Fruit fly (Drosophila melanogaster): ENCODE results near the gene CG7457.

The CG7457 gene

DNA sequence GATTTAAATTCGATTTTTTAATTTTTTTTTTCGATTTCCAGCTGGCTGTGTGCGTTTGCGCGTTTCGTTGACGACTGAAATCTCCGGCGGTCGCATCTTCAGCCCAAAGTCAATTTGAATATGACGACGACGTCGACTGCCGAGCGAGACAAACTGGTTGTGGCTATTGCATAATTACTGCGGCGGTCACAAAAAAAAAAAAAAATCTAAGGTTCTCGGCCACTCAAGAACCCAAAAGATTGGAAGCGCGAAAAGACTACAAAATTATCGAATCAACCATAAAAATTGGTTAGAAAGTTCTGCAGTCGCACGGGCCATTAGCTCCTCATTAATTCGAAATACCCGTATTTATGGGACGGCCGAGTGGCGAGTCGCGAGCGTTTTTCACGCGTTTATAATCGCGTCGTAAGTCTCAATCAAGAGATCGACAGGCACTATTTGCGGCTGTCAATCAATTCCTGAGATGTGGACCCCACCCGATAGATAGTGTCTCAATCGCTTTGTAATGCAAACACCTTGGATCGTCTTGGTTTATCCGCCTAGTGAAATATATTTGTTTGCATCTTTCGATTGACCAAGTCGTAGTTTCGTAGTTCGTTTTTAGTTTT, 6.0 kb upstream of the CG7457 start, which contains the start of gene CG8492:
Gene CG8492, minus strand, starts transcription at position 51 of the 608 bp plus-strand sequence.
- TF ChIP-seq Myc (optimal IDR thresholded peaks at IDR 0.05), result peak; percentile 37
- TF ChIP-seq Hr78 (GFP tag; optimal IDR thresholded peaks at IDR 0.05), result no peak
- TF ChIP-seq Mio (GFP tag; optimal IDR thresholded peaks at IDR 0.05), result no peak
- TF ChIP-seq Jra (GFP tag; optimal IDR thresholded peaks at IDR 0.05), result no peak
- no peak for TF ChIP-seq HLH106 (tag; optimal IDR thresholded peaks at IDR 0.05)

DNA sequence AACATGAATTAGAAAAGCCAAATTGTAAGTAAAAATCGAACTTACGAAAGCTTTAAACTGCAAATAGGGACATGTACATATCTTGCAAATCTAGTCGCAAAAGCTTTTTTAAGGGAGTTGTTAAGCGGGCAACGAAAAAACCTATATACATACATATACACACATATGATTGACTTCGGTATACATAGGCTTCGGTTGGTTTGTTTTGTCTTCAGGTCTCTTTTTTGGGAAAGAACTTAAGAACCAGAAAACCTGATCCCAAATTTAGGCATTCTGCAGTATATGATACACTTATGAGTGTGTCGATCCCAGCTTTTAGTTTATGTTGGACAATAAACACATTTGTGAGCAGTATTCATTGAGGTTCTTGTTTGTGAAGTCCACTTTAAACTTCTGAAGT, 417 bp upstream of the CG7457 start:
- TF ChIP-seq tai (GFP tag; optimal IDR thresholded peaks at IDR 0.05), result no peak
- no peak for TF ChIP-seq Abd-B (GFP tag; optimal IDR thresholded peaks at IDR 0.05)
- no peak for TF ChIP-seq sv (GFP tag; optimal IDR thresholded peaks at IDR 0.05)
- TF ChIP-seq CG32264 (GFP tag; optimal IDR thresholded peaks at IDR 0.05), result no peak
- no peak for TF ChIP-seq Vsx2 (GFP tag; optimal IDR thresholded peaks at IDR 0.05; ENCODE audit: partially characterized antibody)
- TF ChIP-seq ey (GFP tag; optimal IDR thresholded peaks at IDR 0.05), result no peak
- no peak for TF ChIP-seq CrebA (GFP tag; optimal IDR thresholded peaks at IDR 0.05; ENCODE audit: borderline replicate concordance)
- no peak for TF ChIP-seq h (GFP tag; optimal IDR thresholded peaks at IDR 0.05)
- TF ChIP-seq GATAd (GFP tag; optimal IDR thresholded peaks at IDR 0.05), result no peak
- TF ChIP-seq Dif (GFP tag; optimal IDR thresholded peaks at IDR 0.05; ENCODE audit: partially characterized antibody), result no peak
- TF ChIP-seq brk (GFP tag; optimal IDR thresholded peaks at IDR 0.05), result no peak
- TF ChIP-seq HLH106 (tag; optimal IDR thresholded peaks at IDR 0.05), result no peak

DNA sequence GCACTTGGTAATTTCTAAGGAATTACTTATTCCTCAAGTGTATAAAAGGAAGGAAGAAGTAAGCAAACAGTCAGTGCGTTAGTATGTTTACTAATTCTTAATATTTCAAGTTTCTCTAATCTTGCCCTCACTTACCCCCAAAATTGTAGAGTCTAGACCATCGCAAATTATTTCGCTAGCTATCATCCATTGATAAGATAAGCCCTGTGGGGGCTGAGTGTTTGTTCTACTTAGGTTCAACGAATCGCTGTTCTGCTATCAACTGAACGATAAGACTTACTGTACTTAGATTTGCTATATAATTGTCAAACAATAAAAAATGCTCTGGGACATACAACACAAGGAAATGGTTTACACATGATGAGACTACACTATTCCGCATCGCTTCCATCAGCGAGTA, 4.7 kb downstream of the CG7457 start:
- no peak for TF ChIP-seq ey (GFP tag; optimal IDR thresholded peaks at IDR 0.05)
- TF ChIP-seq Mio (GFP tag; optimal IDR thresholded peaks at IDR 0.05), result no peak
- TF ChIP-seq Hnf4 (GFP tag; optimal IDR thresholded peaks at IDR 0.05), result peak; percentile 37
- no peak for TF ChIP-seq Jra (GFP tag; optimal IDR thresholded peaks at IDR 0.05)
- peak; percentile 30 for TF ChIP-seq h (GFP tag; optimal IDR thresholded peaks at IDR 0.05)
- TF ChIP-seq tai (GFP tag; optimal IDR thresholded peaks at IDR 0.05), result no peak
- peak; percentile 54 for TF ChIP-seq br (GFP tag; optimal IDR thresholded peaks at IDR 0.05)
- no peak for TF ChIP-seq brk (GFP tag; optimal IDR thresholded peaks at IDR 0.05)
- no peak for TF ChIP-seq usp (GFP tag; optimal IDR thresholded peaks at IDR 0.05)
- TF ChIP-seq rgr (GFP tag; optimal IDR thresholded peaks at IDR 0.05), result no peak
- no peak for TF ChIP-seq psq (GFP tag; optimal IDR thresholded peaks at IDR 0.05)
- TF ChIP-seq Hr78 (GFP tag; optimal IDR thresholded peaks at IDR 0.05), result no peak

DNA sequence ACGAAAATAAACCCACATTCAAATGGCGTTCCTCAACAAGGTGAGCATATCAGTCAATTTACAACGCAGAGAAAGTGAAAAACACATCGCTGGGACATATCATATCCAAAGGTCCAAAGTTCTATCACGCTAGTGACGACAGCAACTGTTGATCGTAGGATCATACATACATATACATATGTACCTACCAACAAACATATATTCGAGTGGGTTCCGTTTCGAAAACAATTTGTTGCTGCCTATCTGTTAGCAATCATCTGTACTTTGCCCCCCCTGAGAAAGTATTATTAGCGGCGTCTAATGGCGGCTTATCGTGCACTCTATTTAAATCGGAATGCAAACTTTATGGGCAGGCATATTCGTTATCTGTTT, 6.9 kb downstream of the CG7457 start:
- peak; percentile 76 for TF ChIP-seq Hnf4 (GFP tag; optimal IDR thresholded peaks at IDR 0.05)
- TF ChIP-seq ey (GFP tag; optimal IDR thresholded peaks at IDR 0.05), result no peak

DNA sequence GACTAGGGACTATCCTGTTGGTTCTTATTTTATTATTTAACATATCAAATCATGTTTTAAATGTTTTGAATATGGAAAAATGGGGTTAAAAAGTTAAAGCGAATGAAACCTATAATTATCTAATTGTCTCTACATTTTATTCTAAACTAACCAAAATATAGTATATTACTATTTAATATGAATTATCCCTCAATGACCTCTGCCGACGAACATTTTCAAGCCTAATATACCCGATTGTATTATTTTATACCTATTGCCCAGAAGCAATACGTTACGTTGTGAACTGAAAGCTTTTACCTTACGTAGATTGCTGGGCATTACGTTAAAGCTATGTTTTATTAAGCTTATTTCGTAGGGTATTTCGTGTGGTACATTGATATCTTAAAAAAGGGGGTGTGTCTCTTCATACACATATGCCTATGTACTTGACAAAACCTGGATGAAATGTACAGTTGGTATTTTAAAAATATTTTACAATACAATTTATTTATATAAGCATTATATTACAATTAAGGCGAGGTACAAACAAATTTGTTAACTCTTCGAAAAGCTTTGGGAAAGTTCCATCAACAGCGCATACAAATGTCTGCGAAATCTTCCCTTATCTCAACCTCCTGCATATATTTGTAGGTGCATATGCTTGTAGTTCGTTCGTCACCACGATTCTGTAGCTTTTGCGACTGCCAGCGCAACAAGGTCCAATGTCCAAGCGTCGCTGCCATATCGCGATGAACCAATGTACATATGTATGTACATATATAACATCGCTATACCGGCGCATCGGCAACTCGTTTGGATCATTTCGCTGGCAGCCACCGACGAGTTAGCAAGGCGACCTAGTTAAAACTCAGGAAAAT, 7.5 kb downstream of the CG7457 start, which contains the start of gene Mcad:
Gene Mcad, plus strand, starts transcription at position 790 of the 857 bp plus-strand sequence.
- TF ChIP-seq dsf (GFP tag; optimal IDR thresholded peaks at IDR 0.05; ENCODE audit: borderline replicate concordance), result peak; percentile 37
- no peak for TF ChIP-seq tai (GFP tag; optimal IDR thresholded peaks at IDR 0.05)
- TF ChIP-seq pan (optimal IDR thresholded peaks at IDR 0.05), result peak; percentile 84
- TF ChIP-seq h (GFP tag; optimal IDR thresholded peaks at IDR 0.05), result peak; percentile 96
- peak; percentile 97 for TF ChIP-seq rgr (GFP tag; optimal IDR thresholded peaks at IDR 0.05)
- no peak for TF ChIP-seq Dfd (GFP tag; optimal IDR thresholded peaks at IDR 0.05)
- no peak for TF ChIP-seq N (GFP tag; optimal IDR thresholded peaks at IDR 0.05)
- peak; percentile 96 for TF ChIP-seq dmrt93B (GFP tag; optimal IDR thresholded peaks at IDR 0.05)
- peak; percentile 96 for TF ChIP-seq Rel (GFP tag; optimal IDR thresholded peaks at IDR 0.05)
- TF ChIP-seq Rel (tag; optimal IDR thresholded peaks at IDR 0.05), result peak; percentile 64
- peak; percentile 97 for TF ChIP-seq HLH106 (tag; optimal IDR thresholded peaks at IDR 0.05)
- no peak for TF ChIP-seq usp (GFP tag; optimal IDR thresholded peaks at IDR 0.05)
- peak; percentile 28 for TF ChIP-seq Hr83 (GFP tag; optimal IDR thresholded peaks at IDR 0.05; ENCODE audit: poor library complexity, severe bottlenecking)
- TF ChIP-seq brk (GFP tag; optimal IDR thresholded peaks at IDR 0.05), result peak; percentile 96
- peak; percentile 91 for TF ChIP-seq woc (GFP tag; optimal IDR thresholded peaks at IDR 0.05)
- TF ChIP-seq Myc (optimal IDR thresholded peaks at IDR 0.05), result peak; percentile 69
- TF ChIP-seq Dif (GFP tag; optimal IDR thresholded peaks at IDR 0.05; ENCODE audit: partially characterized antibody), result peak; percentile 50
- TF ChIP-seq GATAd (GFP tag; optimal IDR thresholded peaks at IDR 0.05), result no peak
- TF ChIP-seq CG9705 (GFP tag; optimal IDR thresholded peaks at IDR 0.05), result peak; percentile 88
- peak; percentile 94 for TF ChIP-seq psq (GFP tag; optimal IDR thresholded peaks at IDR 0.05)
- peak; percentile 90 for TF ChIP-seq br (GFP tag; optimal IDR thresholded peaks at IDR 0.05)
- no peak for TF ChIP-seq jim (GFP tag; optimal IDR thresholded peaks at IDR 0.05)
- TF ChIP-seq Hr78 (GFP tag; optimal IDR thresholded peaks at IDR 0.05), result no peak
- TF ChIP-seq sv (GFP tag; optimal IDR thresholded peaks at IDR 0.05), result peak; percentile 88
- peak; percentile 95 for TF ChIP-seq sage (GFP tag; optimal IDR thresholded peaks at IDR 0.05)
- peak; percentile 22 for TF ChIP-seq Mio (GFP tag; optimal IDR thresholded peaks at IDR 0.05)
- TF ChIP-seq Sp1 (GFP tag; optimal IDR thresholded peaks at IDR 0.05), result peak; percentile 95
- peak; percentile 76 to 97 for TF ChIP-seq foxo (GFP tag; optimal IDR thresholded peaks at IDR 0.05)
- TF ChIP-seq OdsH (GFP tag; optimal IDR thresholded peaks at IDR 0.05), result peak; percentile 97
- no peak for TF ChIP-seq Vsx2 (GFP tag; optimal IDR thresholded peaks at IDR 0.05; ENCODE audit: partially characterized antibody)
- peak; percentile 87 for TF ChIP-seq CG32264 (GFP tag; optimal IDR thresholded peaks at IDR 0.05)
- peak; percentile 43 for TF ChIP-seq Jra (GFP tag; optimal IDR thresholded peaks at IDR 0.05)
- TF ChIP-seq ey (GFP tag; optimal IDR thresholded peaks at IDR 0.05), result peak; percentile 92
